ENCODE assay signal across 6 fruit fly cellular contexts in genomic region chrX:8806561-8807190, dm6.
TF ChIP-seq lines count a peak whose summit lies in the region.

No protein-coding gene starts in this region.

- TF ChIP-seq CTCF in whole organism, embryonic (GFP tag; optimal IDR thresholded peaks at IDR 0.05; lab: Kevin White, UChicago), result no peak

TF ChIP-seq in whole organism, 6 proteins besides CTCF, POLR2A, EP300 and RAD21:
- peak; percentile 65 for TF ChIP-seq CG8478 (optimal IDR thresholded peaks at IDR 0.05; lab: Kevin White, UChicago)
- no peak for TF ChIP-seq EcR (GFP tag; optimal IDR thresholded peaks at IDR 0.05; lab: Kevin White, UChicago)

TF ChIP-seq in whole organism, adult, 20 proteins besides CTCF, POLR2A, EP300 and RAD21:
- TF ChIP-seq Mnt (GFP tag; optimal IDR thresholded peaks at IDR 0.05; lab: Kevin White, UChicago) (no peak), kay (GFP tag; lab: Kevin White, UChicago; ENCODE audit: borderline replicate concordance) (no peak), CG12768 (GFP tag; optimal IDR thresholded peaks at IDR 0.05; lab: Kevin White, UChicago) (no peak), pad (GFP tag; optimal IDR thresholded peaks at IDR 0.05; lab: Kevin White, UChicago) (peak; percentile 85), Hr96 (GFP tag; optimal IDR thresholded peaks at IDR 0.05; lab: Kevin White, UChicago) (no peak)
TF ChIP-seq in whole organism, adult: peak in this region for 1.

TF ChIP-seq in whole organism, embryonic, 481 proteins besides CTCF, POLR2A, EP300 and RAD21 (continues in another document):
- TF ChIP-seq HLH3B (GFP tag; IDR thresholded peaks at IDR 0.05; lab: Robert Waterston, UW) (no peak), org-1 (GFP tag; optimal IDR thresholded peaks at IDR 0.05; lab: Kevin White, UChicago) (no peak), CG17612 (GFP tag; IDR thresholded peaks at IDR 0.05; lab: Robert Waterston, UW) (no peak), Aef1 (GFP tag; IDR thresholded peaks at IDR 0.05; lab: Robert Waterston, UW) (peak; percentile 58; the same call in 2 of the 3 replicates), tio (GFP tag; optimal IDR thresholded peaks at IDR 0.05; lab: Kevin White, UChicago) (no peak), Neu2 (GFP tag; optimal IDR thresholded peaks at IDR 0.05; lab: Kevin White, UChicago; ENCODE audit: borderline replicate concordance) (no peak), YL-1 (GFP tag; optimal IDR thresholded peaks at IDR 0.05; lab: Kevin White, UChicago) (no peak), CG14965 (GFP tag; optimal IDR thresholded peaks at IDR 0.05; lab: Kevin White, UChicago; ENCODE audit: borderline replicate concordance) (no peak), psq (GFP tag; optimal IDR thresholded peaks at IDR 0.05; lab: Kevin White, UChicago) (no peak), Trl (optimal IDR thresholded peaks at IDR 0.05; lab: Kevin White, UChicago) (peak; percentile 68 to 74), Trl (GFP tag; optimal IDR thresholded peaks at IDR 0.05; lab: Kevin White, UChicago) (no peak), CG11695 (GFP tag; IDR thresholded peaks at IDR 0.05; lab: Robert Waterston, UW) (no peak), Antp (GFP tag; optimal IDR thresholded peaks at IDR 0.05; lab: Kevin White, UChicago) (no peak), CG34422 (GFP tag; IDR thresholded peaks at IDR 0.05; lab: Robert Waterston, UW) (no peak), Adf1 (GFP tag; IDR thresholded peaks at IDR 0.05; lab: Robert Waterston, UW) (peak; percentile 89), CG17361 (GFP tag; IDR thresholded peaks at IDR 0.05; lab: Robert Waterston, UW) (no peak), sd (tag; optimal IDR thresholded peaks at IDR 0.05; lab: Kevin White, UChicago) (peak; percentile 38), Hr39 (optimal IDR thresholded peaks at IDR 0.05; lab: Kevin White, UChicago) (no peak), abd-A (tag; optimal IDR thresholded peaks at IDR 0.05; lab: Kevin White, UChicago) (peak; percentile 69), CG13287 (GFP tag; IDR thresholded peaks at IDR 0.05; lab: Robert Waterston, UW; ENCODE audit: partially characterized antibody) (peak; percentile 7; the same call in 1 of the 2 replicates), repo (GFP tag; optimal IDR thresholded peaks at IDR 0.05; lab: Kevin White, UChicago) (no peak)

TF ChIP-seq in whole organism, prepupa, 60 proteins besides CTCF, POLR2A, EP300 and RAD21 (continues in another document):
- TF ChIP-seq Hr4 (GFP tag; optimal IDR thresholded peaks at IDR 0.05; lab: Kevin White, UChicago), result no peak
- TF ChIP-seq Eip93F (GFP tag; optimal IDR thresholded peaks at IDR 0.05; lab: Kevin White, UChicago), result no peak
- no peak for TF ChIP-seq CG7368 (GFP tag; optimal IDR thresholded peaks at IDR 0.05; lab: Kevin White, UChicago)
- TF ChIP-seq CG9139 (GFP tag; optimal IDR thresholded peaks at IDR 0.05; lab: Kevin White, UChicago), result no peak
- TF ChIP-seq CG6276 (GFP tag; optimal IDR thresholded peaks at IDR 0.05; lab: Kevin White, UChicago), result peak; percentile 24
- peak; percentile 38; the same call in 1 of the 3 replicates for TF ChIP-seq eg (GFP tag; IDR thresholded peaks at IDR 0.05; lab: Robert Waterston, UW)
- no peak for TF ChIP-seq CG11294 (GFP tag; IDR thresholded peaks at IDR 0.05; lab: Robert Waterston, UW)
- peak; percentile 24; the same call in 1 of the 3 replicates for TF ChIP-seq CG8119 (GFP tag; IDR thresholded peaks at IDR 0.05; lab: Robert Waterston, UW)
- TF ChIP-seq CG1621 (tag; optimal IDR thresholded peaks at IDR 0.05; lab: Kevin White, UChicago), result no peak
- TF ChIP-seq spab (GFP tag; optimal IDR thresholded peaks at IDR 0.05; lab: Kevin White, UChicago), result no peak
- TF ChIP-seq CG15336 (GFP tag; IDR thresholded peaks at IDR 0.05; lab: Robert Waterston, UW), result 0 out of 2 replicates have a peak, but pooled peaks have one; percentile 27
- TF ChIP-seq CG32006 (GFP tag; optimal IDR thresholded peaks at IDR 0.05; lab: Kevin White, UChicago), result peak; percentile 23
- peak; percentile 30 for TF ChIP-seq achi (GFP tag; optimal IDR thresholded peaks at IDR 0.05; lab: Kevin White, UChicago)
- no peak for TF ChIP-seq net (GFP tag; optimal IDR thresholded peaks at IDR 0.05; lab: Kevin White, UChicago)
- no peak for TF ChIP-seq CG3919 (GFP tag; optimal IDR thresholded peaks at IDR 0.05; lab: Kevin White, UChicago)
- no peak for TF ChIP-seq pdm3 (GFP tag; optimal IDR thresholded peaks at IDR 0.05; lab: Kevin White, UChicago)
- no peak for TF ChIP-seq Ets21C (GFP tag; optimal IDR thresholded peaks at IDR 0.05; lab: Kevin White, UChicago)
- TF ChIP-seq topi (GFP tag; optimal IDR thresholded peaks at IDR 0.05; lab: Kevin White, UChicago), result no peak
- TF ChIP-seq CG6854 (GFP tag; optimal IDR thresholded peaks at IDR 0.05; lab: Kevin White, UChicago), result no peak
- no peak for TF ChIP-seq Lpt (GFP tag; optimal IDR thresholded peaks at IDR 0.05; lab: Kevin White, UChicago)
- TF ChIP-seq Eip75B (GFP tag; optimal IDR thresholded peaks at IDR 0.05; lab: Kevin White, UChicago), result no peak
- TF ChIP-seq svp (GFP tag; lab: Kevin White, UChicago), result peak; percentile 0

TF ChIP-seq in whole organism, pupa, 21 proteins besides CTCF, POLR2A, EP300 and RAD21:
- TF ChIP-seq CG14655 (GFP tag; optimal IDR thresholded peaks at IDR 0.05; lab: Kevin White, UChicago) (peak; percentile 3), CG4496 (GFP tag; IDR thresholded peaks at IDR 0.05; lab: Robert Waterston, UW) (0 out of 3 replicates have a peak, but pooled peaks have one; percentile 37), D1 (tag; optimal IDR thresholded peaks at IDR 0.05; lab: Kevin White, UChicago) (no peak), CG32121 (GFP tag; IDR thresholded peaks at IDR 0.05; lab: Robert Waterston, UW) (peak; percentile 33; the same call in 1 of the 2 replicates), Pif1B (GFP tag; optimal IDR thresholded peaks at IDR 0.05; lab: Kevin White, UChicago) (no peak), CG12605 (GFP tag; IDR thresholded peaks at IDR 0.05; lab: Robert Waterston, UW) (no peak)

TF ChIP-seq in whole organism, wandering third instar larva, 38 proteins besides CTCF, POLR2A, EP300 and RAD21:
- TF ChIP-seq dl (GFP tag; optimal IDR thresholded peaks at IDR 0.05; lab: Kevin White, UChicago; ENCODE audit: insufficient read depth in 1 of 2, partially characterized antibody in 2 of 2) (peak in 1 of 2 experiments; percentile 37), Abd-B (GFP tag; optimal IDR thresholded peaks at IDR 0.05; lab: Kevin White, UChicago) (no peak), Dif (GFP tag; optimal IDR thresholded peaks at IDR 0.05; lab: Kevin White, UChicago; ENCODE audit: partially characterized antibody) (peak; percentile 67), rgr (GFP tag; optimal IDR thresholded peaks at IDR 0.05; lab: Kevin White, UChicago) (no peak)
TF ChIP-seq in whole organism, wandering third instar larva: peak in this region for 2.
